Fruit fly (Drosophila melanogaster) ovary, adult (tissue): ENCODE measurements around the gene CG8483.

Source experiments
- CG17801 ChIP-seq: fragments of 200-800 bp; optimal IDR thresholded peaks from 2 replicates; lab custom pipeline; 2019; ENCODE audit warnings: missing biosample characterization, mild to moderate bottlenecking, missing genetic modification characterization, moderate library complexity; ENCODE audit not compliant: partially characterized antibody

The CG8483 gene

DNA sequence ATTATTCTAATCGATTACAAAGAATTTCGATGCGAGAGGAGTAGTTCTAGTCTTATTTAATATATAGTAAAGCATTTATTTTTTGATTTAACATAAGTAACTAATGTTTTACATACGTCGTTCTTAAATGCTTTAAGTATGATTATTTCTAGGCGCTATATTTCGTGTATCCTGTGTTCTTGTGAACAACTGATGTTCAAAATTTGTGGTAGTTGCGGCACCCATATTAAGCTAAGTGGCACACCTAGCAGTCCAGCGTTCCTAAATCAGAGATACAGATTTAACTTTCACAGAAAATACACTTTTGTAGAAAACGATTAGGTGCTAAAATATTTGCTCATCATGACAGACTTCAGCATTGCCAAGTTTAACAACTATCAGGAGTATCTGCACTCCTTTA, 33.3 kb downstream of the CG8483 start, which contains the start of gene CG8138:
Gene CG8138, plus strand, starts transcription at position 301 of the 400 bp plus-strand sequence.
- TF ChIP-seq CG17801 (GFP tag; lab: Kevin White, UChicago) = no peak
